Worm (Caenorhabditis elegans): ENCODE results near the gene C13F10.7.

C13F10.7 gene

DNA sequence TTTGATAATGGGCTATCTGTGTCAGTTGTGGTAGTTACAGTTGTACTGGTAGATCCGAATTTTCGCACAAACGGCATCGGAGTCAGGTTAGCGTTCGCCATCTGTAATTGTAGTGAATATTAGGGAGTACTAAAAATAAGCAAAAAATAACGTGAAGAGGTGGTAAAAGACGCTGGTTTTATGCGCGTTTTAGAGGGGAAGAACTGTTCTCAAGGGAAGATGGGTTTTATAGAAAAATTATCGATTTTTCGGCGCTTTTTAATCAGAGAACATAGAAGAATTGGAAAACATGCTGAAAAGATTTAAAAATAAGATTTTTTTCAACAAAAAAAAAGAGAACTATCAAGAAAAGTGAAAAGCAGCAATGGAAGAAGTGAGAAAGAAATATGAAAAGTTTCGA is at the start of gene C13F10.7:
Gene C13F10.7, minus strand, starts transcription at position 101 of the 400 bp plus-strand sequence.
- TF ChIP-seq egl-27 (tag; optimal IDR thresholded peaks at IDR 0.05), result no peak
- TF ChIP-seq nhr-23 (tag; optimal IDR thresholded peaks at IDR 0.05), result no peak
- TF ChIP-seq ztf-11 (tag; optimal IDR thresholded peaks at IDR 0.05), result no peak
- TF ChIP-seq blmp-1 (tag; optimal IDR thresholded peaks at IDR 0.05; ENCODE audit: insufficient read depth), result no peak
- no peak for TF ChIP-seq crh-2 (tag; optimal IDR thresholded peaks at IDR 0.05)
- TF ChIP-seq lin-39 (tag; optimal IDR thresholded peaks at IDR 0.05), result no peak
- no peak for TF ChIP-seq nhr-237 (tag; optimal IDR thresholded peaks at IDR 0.05)
- TF ChIP-seq dmd-4 (tag; optimal IDR thresholded peaks at IDR 0.05), result no peak
- no peak for TF ChIP-seq gmeb-1 (tag; optimal IDR thresholded peaks at IDR 0.05)
- no peak for TF ChIP-seq sma-3 (GFP tag; optimal IDR thresholded peaks at IDR 0.05)
- no peak for TF ChIP-seq mdl-1 (tag; optimal IDR thresholded peaks at IDR 0.05)
- no peak for TF ChIP-seq unc-55 (GFP tag; optimal IDR thresholded peaks at IDR 0.05)
- TF ChIP-seq aly-2 (tag; optimal IDR thresholded peaks at IDR 0.05), result no peak
- no peak for TF ChIP-seq ama-1 (optimal IDR thresholded peaks at IDR 0.05)
- no peak for TF ChIP-seq snpc-4 (tag; optimal IDR thresholded peaks at IDR 0.05)
- TF ChIP-seq lin-13 (GFP tag; optimal IDR thresholded peaks at IDR 0.05), result no peak
- no peak for TF ChIP-seq nhr-12 (tag; optimal IDR thresholded peaks at IDR 0.05)
- no peak for TF ChIP-seq R02D3.7 (tag; optimal IDR thresholded peaks at IDR 0.05)
- TF ChIP-seq alr-1 (tag; optimal IDR thresholded peaks at IDR 0.05), result no peak

- TF ChIP-seq dmd-4 (tag; optimal IDR thresholded peaks at IDR 0.05) (no peak), sem-4 (tag; optimal IDR thresholded peaks at IDR 0.05) (no peak), ceh-82 (tag; optimal IDR thresholded peaks at IDR 0.05) (no peak), ztf-1 (GFP tag; conservative IDR thresholded peaks at IDR 0.05) (no peak), elt-1 (tag; optimal IDR thresholded peaks at IDR 0.05) (no peak), sma-9 (GFP tag; optimal IDR thresholded peaks at IDR 0.05) (no peak), sma-9 (tag; optimal IDR thresholded peaks at IDR 0.05) (no peak), nhr-6 (tag; optimal IDR thresholded peaks at IDR 0.05) (no peak), lin-13 (GFP tag; optimal IDR thresholded peaks at IDR 0.05) (no peak), unc-62 (GFP tag; optimal IDR thresholded peaks at IDR 0.05) (no peak), gmeb-1 (tag; optimal IDR thresholded peaks at IDR 0.05) (no peak), peb-1 (tag; optimal IDR thresholded peaks at IDR 0.05) (no peak), nhr-25 (tag; optimal IDR thresholded peaks at IDR 0.05) (no peak), nhr-12 (tag; optimal IDR thresholded peaks at IDR 0.05) (no peak), nhr-21 (tag; optimal IDR thresholded peaks at IDR 0.05) (no peak), sma-3 (GFP tag; optimal IDR thresholded peaks at IDR 0.05) (no peak), mdl-1 (tag; optimal IDR thresholded peaks at IDR 0.05) (no peak), ZK546.5 (tag; optimal IDR thresholded peaks at IDR 0.05) (no peak), fos-1 (tag; optimal IDR thresholded peaks at IDR 0.05) (no peak), skn-1 (tag; optimal IDR thresholded peaks at IDR 0.05) (no peak)
These were observed 46.3 kb upstream of the C13F10.7 start, which contains the start of gene C13A2.6 for ce11 chrV:7269399-7269798. Gene C13A2.6, plus strand, starts transcription at chrV:7269699.

- TF ChIP-seq nhr-6 (tag; optimal IDR thresholded peaks at IDR 0.05), result no peak
- TF ChIP-seq nhr-11 (tag; optimal IDR thresholded peaks at IDR 0.05), result no peak
- no peak for TF ChIP-seq ztf-4 (tag; optimal IDR thresholded peaks at IDR 0.05)
- TF ChIP-seq nhr-23 (tag; optimal IDR thresholded peaks at IDR 0.05), result no peak
- no peak for TF ChIP-seq ztf-11 (tag; optimal IDR thresholded peaks at IDR 0.05)
- no peak for TF ChIP-seq skn-1 (tag; optimal IDR thresholded peaks at IDR 0.05)
- no peak for TF ChIP-seq nhr-129 (tag; optimal IDR thresholded peaks at IDR 0.05)
- no peak for TF ChIP-seq nhr-237 (tag; optimal IDR thresholded peaks at IDR 0.05)
- TF ChIP-seq nhr-10 (tag; optimal IDR thresholded peaks at IDR 0.05), result no peak
These were observed 43.0 kb upstream of the C13F10.7 start, which contains the start of gene C13A2.7 for ce11 chrV:7266021-7266420. Gene C13A2.7, plus strand, starts transcription at chrV:7266321.

ce11 chrV:7264042-7264441 is 41.0 kb upstream of the C13F10.7 start, which contains the start of gene C13A2.9:
Gene C13A2.9, minus strand, starts transcription at chrV:7264142.
- TF ChIP-seq lsy-2 (tag; optimal IDR thresholded peaks at IDR 0.05) (no peak), ama-1 (optimal IDR thresholded peaks at IDR 0.05) (no peak), ceh-16 (tag; optimal IDR thresholded peaks at IDR 0.05) (no peak), nhr-237 (tag; optimal IDR thresholded peaks at IDR 0.05) (no peak), sma-3 (GFP tag; optimal IDR thresholded peaks at IDR 0.05) (no peak), unc-55 (GFP tag; optimal IDR thresholded peaks at IDR 0.05) (no peak)
